Fruit fly (Drosophila melanogaster) whole organism, prepupa: ENCODE measurements around the gene CG10365.

ENCODE experiments used
- CG10631 ChIP-seq: fragments of 200-800 bp; sonication (Bioruptor generic); optimal IDR thresholded peaks from 2 replicates; lab custom pipeline; 2016; ENCODE audit warnings: missing biosample characterization, missing genetic modification characterization
- CG10669 ChIP-seq: fragments of 200-800 bp; sonication (Bioruptor generic); optimal IDR thresholded peaks from 3 replicates; lab custom pipeline; 2018; ENCODE audit warnings: missing biosample characterization, mild to moderate bottlenecking, missing genetic modification characterization, moderate library complexity
- CG1621 ChIP-seq: fragments of 200-800 bp; sonication (Bioruptor generic); optimal IDR thresholded peaks from 3 replicates; lab custom pipeline; 2018; ENCODE audit warnings: missing biosample characterization, mild to moderate bottlenecking, missing genetic modification characterization
- CG3032 ChIP-seq: fragments of 200-800 bp; optimal IDR thresholded peaks from 2 replicates; lab custom pipeline; 2019; ENCODE audit warnings: missing biosample characterization, mild to moderate bottlenecking, missing genetic modification characterization, moderate library complexity
- CG31627 ChIP-seq: fragments of 200-800 bp; sonication (Bioruptor generic); optimal IDR thresholded peaks from 3 replicates; lab custom pipeline; 2016; ENCODE audit warnings: missing biosample characterization, missing genetic modification characterization
- CG32006 ChIP-seq: fragments of 200-800 bp; sonication (Bioruptor generic); optimal IDR thresholded peaks from 3 replicates; lab custom pipeline; 2017; ENCODE audit warnings: missing biosample characterization, mild to moderate bottlenecking, missing genetic modification characterization
- CG3919 ChIP-seq: fragments of 200-800 bp; sonication (Bioruptor generic); optimal IDR thresholded peaks from 3 replicates; lab custom pipeline; 2016; ENCODE audit warnings: missing biosample characterization, missing genetic modification characterization
- CG4318 ChIP-seq: fragments of 200-800 bp; sonication (Bioruptor generic); optimal IDR thresholded peaks from 3 replicates; lab custom pipeline; 2017; ENCODE audit warnings: missing biosample characterization, mild to moderate bottlenecking, missing genetic modification characterization
- CG6276 ChIP-seq: fragments of 200-800 bp; sonication (Bioruptor generic); optimal IDR thresholded peaks from 2 replicates; lab custom pipeline; 2017; ENCODE audit warnings: missing biosample characterization, mild to moderate bottlenecking, missing genetic modification characterization
- CG6792 ChIP-seq: fragments of 200-800 bp; sonication (Bioruptor generic); optimal IDR thresholded peaks from 3 replicates; lab custom pipeline; 2016; ENCODE audit warnings: missing biosample characterization, missing genetic modification characterization
- CG6808 ChIP-seq: fragments of 200-800 bp; sonication (Bioruptor generic); optimal IDR thresholded peaks from 3 replicates; lab custom pipeline; 2017; ENCODE audit warnings: missing biosample characterization, missing genetic modification characterization, mild to moderate bottlenecking, moderate library complexity, missing genetic modification reagents
- CG6854 ChIP-seq: fragments of 200-800 bp; sonication (Bioruptor generic); optimal IDR thresholded peaks from 2 replicates; lab custom pipeline; 2017; ENCODE audit warnings: missing biosample characterization, mild to moderate bottlenecking, missing genetic modification characterization
- CG7368 ChIP-seq: fragments of 200-800 bp; sonication (Bioruptor generic); optimal IDR thresholded peaks from 3 replicates; lab custom pipeline; 2016; ENCODE audit warnings: missing biosample characterization, missing genetic modification characterization
- CG8119 ChIP-seq: fragments of 200-800 bp; sonication (Bioruptor generic); IDR thresholded peaks from 3 replicates; pipeline ENCODE4 v1.3.6; 2022; ENCODE audit warnings: missing biosample characterization, missing genetic modification characterization
- CG8319 ChIP-seq: fragments of 200-800 bp; sonication (Bioruptor generic); optimal IDR thresholded peaks from 3 replicates; lab custom pipeline; 2016; ENCODE audit warnings: missing biosample characterization, missing genetic modification characterization
- CG8632 ChIP-seq: fragments of 200-800 bp; sonication (Bioruptor generic); optimal IDR thresholded peaks from 3 replicates; lab custom pipeline; 2016; ENCODE audit warnings: missing biosample characterization, missing genetic modification characterization
- Eip75B ChIP-seq: fragments of 200-800 bp; sonication (Bioruptor generic); optimal IDR thresholded peaks from 3 replicates; lab custom pipeline; 2016; ENCODE audit warnings: missing biosample characterization, missing genetic modification characterization
- Eip78C ChIP-seq: fragments of 200-800 bp; sonication (Bioruptor generic); peaks from one replicate; lab custom pipeline; 2016; ENCODE audit warnings: missing biosample characterization, missing genetic modification characterization
- Ets21C ChIP-seq: fragments of 200-800 bp; sonication (Bioruptor generic); optimal IDR thresholded peaks from 3 replicates; lab custom pipeline; 2016; ENCODE audit warnings: missing biosample characterization, missing genetic modification characterization
- Ets96B ChIP-seq: fragments of 200-800 bp; optimal IDR thresholded peaks from 2 replicates; lab custom pipeline; 2019; ENCODE audit warnings: missing biosample characterization, mild to moderate bottlenecking, missing genetic modification characterization, moderate library complexity
- Hr39 ChIP-seq: fragments of 200-800 bp; sonication (Bioruptor generic); optimal IDR thresholded peaks from 2 replicates; lab custom pipeline; 2016; ENCODE audit warnings: missing biosample characterization, missing genetic modification characterization
- Hr4 ChIP-seq: fragments of 200-800 bp; sonication (Bioruptor generic); optimal IDR thresholded peaks from 3 replicates; lab custom pipeline; 2016; ENCODE audit warnings: missing biosample characterization, missing genetic modification characterization
- OdsH ChIP-seq: fragments of 200-800 bp; sonication (Bioruptor generic); optimal IDR thresholded peaks from 3 replicates; lab custom pipeline; 2016; ENCODE audit warnings: missing biosample characterization, missing genetic modification characterization
- achi ChIP-seq: fragments of 200-800 bp; sonication (Bioruptor generic); optimal IDR thresholded peaks from 3 replicates; lab custom pipeline; 2016; ENCODE audit warnings: missing biosample characterization, missing genetic modification characterization
- acj6 ChIP-seq: fragments of 200-800 bp; sonication (Bioruptor generic); optimal IDR thresholded peaks from 3 replicates; lab custom pipeline; 2016; ENCODE audit warnings: missing biosample characterization, missing genetic modification characterization
- cyc ChIP-seq: fragments of 200-800 bp; sonication (Bioruptor generic); optimal IDR thresholded peaks from 3 replicates; lab custom pipeline; 2016; ENCODE audit warnings: missing biosample characterization, missing genetic modification characterization
- dac ChIP-seq: fragments of 200-800 bp; sonication (Bioruptor generic); optimal IDR thresholded peaks from 2 replicates; lab custom pipeline; 2017; ENCODE audit warnings: missing biosample characterization, mild to moderate bottlenecking, missing genetic modification characterization
- dsx ChIP-seq: fragments of 200-800 bp; optimal IDR thresholded peaks from 3 replicates; lab custom pipeline; 2019; ENCODE audit warnings: missing biosample characterization, mild to moderate bottlenecking, missing genetic modification characterization, moderate library complexity; ENCODE audit not compliant: poor library complexity, severe bottlenecking
- esn ChIP-seq: fragments of 200-800 bp; sonication (Bioruptor generic); optimal IDR thresholded peaks from 2 replicates; lab custom pipeline; 2016; ENCODE audit warnings: missing biosample characterization, mild to moderate bottlenecking, missing genetic modification characterization, moderate library complexity
- fd59A ChIP-seq: fragments of 200-800 bp; sonication (Bioruptor generic); optimal IDR thresholded peaks from 2 replicates; lab custom pipeline; 2017; ENCODE audit warnings: missing biosample characterization, mild to moderate bottlenecking, missing genetic modification characterization, missing genetic modification reagents
- fd85E ChIP-seq: fragments of 200-800 bp; sonication (Bioruptor generic); optimal IDR thresholded peaks from 3 replicates; lab custom pipeline; 2016; ENCODE audit warnings: missing biosample characterization, missing genetic modification characterization
- pdm3 ChIP-seq: fragments of 200-800 bp; sonication (Bioruptor generic); optimal IDR thresholded peaks from 3 replicates; lab custom pipeline; 2016; ENCODE audit warnings: missing biosample characterization, missing genetic modification characterization
- salr ChIP-seq, 2 experiments: fragments of 200-800 bp; sonication (Bioruptor generic); optimal IDR thresholded peaks; 3 replicates each; lab custom pipeline; 2016 to 2018; ENCODE audit warnings: missing biosample characterization in 2 of 2, missing genetic modification characterization in 2 of 2, mild to moderate bottlenecking in 1 of 2
- svp ChIP-seq: fragments of 200-800 bp; sonication (Bioruptor generic); peaks from one replicate; lab custom pipeline; 2016; ENCODE audit warnings: missing biosample characterization, missing genetic modification characterization
- vri ChIP-seq: fragments of 200-800 bp; sonication (Bioruptor generic); optimal IDR thresholded peaks from 3 replicates; lab custom pipeline; 2016; ENCODE audit warnings: missing biosample characterization, mild to moderate bottlenecking, missing genetic modification characterization

Gene CG10365

dm6 chr3R:23683757-23684156, 39.4 kb upstream of the CG10365 start, which contains the start of gene CG18754:
Gene CG18754 (plus strand): TSS chr3R:23684057.
- TF ChIP-seq OdsH (GFP tag; lab: Kevin White, UChicago): no peak
- no peak for TF ChIP-seq CG32006 (GFP tag; lab: Kevin White, UChicago)
- no peak for TF ChIP-seq CG7368 (GFP tag; lab: Kevin White, UChicago)
- peak; percentile 43 for TF ChIP-seq svp
- TF ChIP-seq fd85E: no peak
- TF ChIP-seq CG4318: no peak

DNA sequence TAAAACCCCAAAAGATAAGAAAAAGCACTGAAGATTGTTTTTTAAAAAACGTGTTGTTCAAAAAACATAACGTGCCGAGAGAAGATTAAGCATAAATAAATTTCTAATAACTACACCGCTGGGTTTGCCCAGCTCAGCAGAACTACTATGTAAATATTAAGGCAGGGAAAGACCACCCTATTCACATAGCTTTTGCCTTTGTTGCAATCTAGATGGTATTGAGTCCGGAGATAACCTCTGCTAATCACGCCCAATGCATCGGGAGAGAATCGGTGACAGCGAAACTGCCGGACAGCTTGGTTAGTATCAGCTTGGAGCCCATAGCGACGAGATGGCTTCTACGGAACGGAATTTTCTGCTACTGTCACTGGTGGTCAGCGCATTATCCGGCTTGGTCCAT, 37.2 kb upstream of the CG10365 start, which contains the start of gene SPE:
TSS of gene SPE (plus strand) at position 301 of the 400 bp plus-strand sequence.
- peak; percentile 90 for TF ChIP-seq svp
- no peak for TF ChIP-seq esn (GFP tag; lab: Kevin White, UChicago)

dm6 chr3R:23686924-23687323, 36.2 kb upstream of the CG10365 start:
- peak; percentile 88 for TF ChIP-seq svp
- no peak for TF ChIP-seq Hr4 (GFP tag; lab: Kevin White, UChicago)
- no peak for TF ChIP-seq CG8319 (GFP tag; lab: Kevin White, UChicago)

dm6 chr3R:23694579-23695033, 28.5 kb upstream of the CG10365 start, which contains the start of gene CG10254:
Gene CG10254 (minus strand): TSS chr3R:23694983.
- no peak for TF ChIP-seq dac (GFP tag; lab: Kevin White, UChicago)
- TF ChIP-seq, all 60 proteins: peak for 0

DNA sequence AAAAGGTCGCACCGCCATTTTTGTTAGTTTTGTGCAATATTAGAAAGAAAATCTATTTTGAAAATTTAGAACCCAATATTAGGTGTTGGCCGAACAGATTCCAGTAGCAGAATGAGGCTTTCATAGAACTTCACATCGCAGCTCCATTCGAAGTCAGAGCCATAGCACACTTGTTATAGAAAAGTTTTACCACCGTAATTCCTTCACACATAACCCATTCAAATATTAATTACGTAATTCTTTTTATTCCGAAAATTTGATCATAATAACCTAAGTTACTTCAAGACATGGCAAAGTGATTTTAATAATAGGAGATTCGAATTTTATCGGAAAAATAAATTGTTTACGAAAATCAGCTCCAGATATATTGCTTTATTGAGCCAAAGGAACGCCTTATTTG, 27.0 kb upstream of the CG10365 start, which contains the start of gene CG10252:
TSS of gene CG10252 (minus strand) at position 101 of the 400 bp plus-strand sequence.
- no peak for TF ChIP-seq Eip78C (GFP tag; lab: Kevin White, UChicago)
- TF ChIP-seq CG6792 (GFP tag; lab: Kevin White, UChicago): no peak
- TF ChIP-seq CG8119: no peak
- no peak for TF ChIP-seq pdm3 (GFP tag; lab: Kevin White, UChicago)
- TF ChIP-seq CG3032 (tag; lab: Kevin White, UChicago): no peak
- TF ChIP-seq CG6854: no peak
- no peak for TF ChIP-seq salr (GFP tag; optimal IDR thresholded peaks at IDR 0.05; lab: Kevin White, UChicago)
- no peak for TF ChIP-seq CG10631 (GFP tag; lab: Kevin White, UChicago)

- TF ChIP-seq CG10669 (GFP tag; lab: Kevin White, UChicago) (no peak), Eip78C (GFP tag; lab: Kevin White, UChicago) (no peak), CG31627 (GFP tag; lab: Kevin White, UChicago) (no peak), Ets21C (GFP tag; lab: Kevin White, UChicago) (no peak), svp (no peak), acj6 (GFP tag; lab: Kevin White, UChicago) (no peak)
Observed at dm6 chr3R:23698835-23699234, 24.3 kb upstream of the CG10365 start, which contains the start of gene prt. Gene prt (minus strand): TSS chr3R:23699027.

dm6 chr3R:23700304-23700767, 22.8 kb upstream of the CG10365 start, which contains the start of the genes CG31468 and Gba1a:
Gene CG31468 (minus strand): TSS chr3R:23700354.
Gene Gba1a (plus strand): TSS chr3R:23700621.
- no peak for TF ChIP-seq fd59A (GFP tag; lab: Kevin White, UChicago)
- no peak for TF ChIP-seq CG6854
- peak; percentile 82 for TF ChIP-seq vri (GFP tag; lab: Kevin White, UChicago)
- TF ChIP-seq CG10669 (GFP tag; lab: Kevin White, UChicago): no peak
- TF ChIP-seq, all 60 proteins: peak for 1

DNA sequence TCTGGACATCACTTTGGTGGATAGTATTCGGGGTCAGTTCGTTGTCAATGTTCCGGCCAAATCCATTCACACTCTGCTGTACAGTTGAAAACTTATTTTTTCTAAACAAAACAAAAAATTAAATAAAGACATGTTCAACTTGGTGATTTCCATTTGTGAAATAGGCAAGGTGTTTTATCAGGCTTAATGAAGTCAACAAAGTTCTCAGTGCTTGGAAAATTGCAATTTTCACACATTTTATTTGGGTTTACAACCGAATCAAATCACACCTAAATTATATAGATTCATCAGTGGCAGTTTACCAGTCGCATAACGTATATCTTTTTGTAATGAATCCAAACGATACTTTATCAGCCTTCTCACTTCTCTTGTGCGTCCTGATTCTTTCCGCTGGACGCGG, 20.7 kb upstream of the CG10365 start, which contains the start of gene Qsox4:
TSS of gene Qsox4 (plus strand) at position 301 of the 400 bp plus-strand sequence.
- no peak for TF ChIP-seq CG1621
- no peak for TF ChIP-seq CG6276 (GFP tag; lab: Kevin White, UChicago)
- no peak for TF ChIP-seq cyc (GFP tag; lab: Kevin White, UChicago)
- no peak for TF ChIP-seq Eip75B
- no peak for TF ChIP-seq CG3032 (tag; lab: Kevin White, UChicago)
- TF ChIP-seq CG6808 (GFP tag; lab: Kevin White, UChicago): no peak
- TF ChIP-seq achi (GFP tag; lab: Kevin White, UChicago): no peak
- TF ChIP-seq fd59A (GFP tag; lab: Kevin White, UChicago): no peak
- TF ChIP-seq Ets96B (tag; lab: Kevin White, UChicago): no peak
- TF ChIP-seq esn (GFP tag; lab: Kevin White, UChicago): no peak
- TF ChIP-seq Hr39 (GFP tag; lab: Kevin White, UChicago): no peak
- no peak for TF ChIP-seq vri (GFP tag; lab: Kevin White, UChicago)
- TF ChIP-seq fd85E: no peak
- no peak for TF ChIP-seq dsx (GFP tag; lab: Kevin White, UChicago)
- no peak for TF ChIP-seq CG8632 (GFP tag; lab: Kevin White, UChicago)
- TF ChIP-seq CG3919 (GFP tag; lab: Kevin White, UChicago): no peak
- TF ChIP-seq CG10631 (GFP tag; lab: Kevin White, UChicago): no peak
- TF ChIP-seq CG8119: no peak
- TF ChIP-seq pdm3 (GFP tag; lab: Kevin White, UChicago): no peak
- no peak for TF ChIP-seq dac (GFP tag; lab: Kevin White, UChicago)
